Fruit fly (Drosophila melanogaster) whole organism, prepupa: ENCODE measurements around the gene Ir68a.
A peak's percentile ranks its signal among the peaks of the same experiment; 100 is the strongest.

Experiments used
- Blimp-1 ChIP-seq: fragments of 200-800 bp; sonication (Bioruptor generic); optimal IDR thresholded peaks from 3 replicates; lab custom pipeline; 2017; ENCODE audit warnings: missing biosample characterization, missing genetic modification characterization, mild to moderate bottlenecking, moderate library complexity, missing genetic modification reagents
- CG10669 ChIP-seq: fragments of 200-800 bp; sonication (Bioruptor generic); optimal IDR thresholded peaks from 3 replicates; lab custom pipeline; 2018; ENCODE audit warnings: missing biosample characterization, mild to moderate bottlenecking, missing genetic modification characterization, moderate library complexity
- CG11294 ChIP-seq: fragments of 200-800 bp; sonication (Bioruptor generic); IDR thresholded peaks from 2 replicates; pipeline ENCODE4 v1.3.6; 2022; ENCODE audit warnings: missing biosample characterization, missing genetic modification characterization
- CG11902 ChIP-seq: fragments of 200-800 bp; sonication (Bioruptor generic); optimal IDR thresholded peaks from 3 replicates; lab custom pipeline; 2016; ENCODE audit warnings: missing biosample characterization, missing genetic modification characterization
- CG16779 ChIP-seq: fragments of 200-800 bp; sonication (Bioruptor generic); optimal IDR thresholded peaks from 3 replicates; lab custom pipeline; 2017; ENCODE audit warnings: missing biosample characterization, mild to moderate bottlenecking, missing genetic modification characterization
- CG3032 ChIP-seq: fragments of 200-800 bp; optimal IDR thresholded peaks from 2 replicates; lab custom pipeline; 2019; ENCODE audit warnings: missing biosample characterization, mild to moderate bottlenecking, missing genetic modification characterization, moderate library complexity
- CG31627 ChIP-seq: fragments of 200-800 bp; sonication (Bioruptor generic); optimal IDR thresholded peaks from 3 replicates; lab custom pipeline; 2016; ENCODE audit warnings: missing biosample characterization, missing genetic modification characterization
- CG32006 ChIP-seq: fragments of 200-800 bp; sonication (Bioruptor generic); optimal IDR thresholded peaks from 3 replicates; lab custom pipeline; 2017; ENCODE audit warnings: missing biosample characterization, mild to moderate bottlenecking, missing genetic modification characterization
- CG3919 ChIP-seq: fragments of 200-800 bp; sonication (Bioruptor generic); optimal IDR thresholded peaks from 3 replicates; lab custom pipeline; 2016; ENCODE audit warnings: missing biosample characterization, missing genetic modification characterization
- CG6163 ChIP-seq: fragments of 200-800 bp; sonication (Bioruptor generic); IDR thresholded peaks from 3 replicates; pipeline ENCODE4 v1.3.6; 2022; ENCODE audit warnings: missing biosample characterization, missing genetic modification characterization
- CG6854 ChIP-seq: fragments of 200-800 bp; sonication (Bioruptor generic); optimal IDR thresholded peaks from 2 replicates; lab custom pipeline; 2017; ENCODE audit warnings: missing biosample characterization, mild to moderate bottlenecking, missing genetic modification characterization
- CG8119 ChIP-seq: fragments of 200-800 bp; sonication (Bioruptor generic); IDR thresholded peaks from 3 replicates; pipeline ENCODE4 v1.3.6; 2022; ENCODE audit warnings: missing biosample characterization, missing genetic modification characterization
- CG8319 ChIP-seq: fragments of 200-800 bp; sonication (Bioruptor generic); optimal IDR thresholded peaks from 3 replicates; lab custom pipeline; 2016; ENCODE audit warnings: missing biosample characterization, missing genetic modification characterization
- CG8632 ChIP-seq: fragments of 200-800 bp; sonication (Bioruptor generic); optimal IDR thresholded peaks from 3 replicates; lab custom pipeline; 2016; ENCODE audit warnings: missing biosample characterization, missing genetic modification characterization
- CG9139 ChIP-seq: fragments of 200-800 bp; sonication (Bioruptor generic); optimal IDR thresholded peaks from 3 replicates; lab custom pipeline; 2017; ENCODE audit warnings: missing biosample characterization, mild to moderate bottlenecking, missing genetic modification characterization
- Eip75B ChIP-seq: fragments of 200-800 bp; sonication (Bioruptor generic); optimal IDR thresholded peaks from 3 replicates; lab custom pipeline; 2016; ENCODE audit warnings: missing biosample characterization, missing genetic modification characterization
- Eip78C ChIP-seq: fragments of 200-800 bp; sonication (Bioruptor generic); peaks from one replicate; lab custom pipeline; 2016; ENCODE audit warnings: missing biosample characterization, missing genetic modification characterization
- Ets21C ChIP-seq: fragments of 200-800 bp; sonication (Bioruptor generic); optimal IDR thresholded peaks from 3 replicates; lab custom pipeline; 2016; ENCODE audit warnings: missing biosample characterization, missing genetic modification characterization
- Ets96B ChIP-seq: fragments of 200-800 bp; optimal IDR thresholded peaks from 2 replicates; lab custom pipeline; 2019; ENCODE audit warnings: missing biosample characterization, mild to moderate bottlenecking, missing genetic modification characterization, moderate library complexity
- Gug ChIP-seq: fragments of 200-800 bp; sonication (Bioruptor generic); IDR thresholded peaks from 2 replicates; pipeline ENCODE4 v1.3.6; 2022; ENCODE audit warnings: missing biosample characterization, missing genetic modification characterization
- Hr4 ChIP-seq: fragments of 200-800 bp; sonication (Bioruptor generic); optimal IDR thresholded peaks from 3 replicates; lab custom pipeline; 2016; ENCODE audit warnings: missing biosample characterization, missing genetic modification characterization
- OdsH ChIP-seq: fragments of 200-800 bp; sonication (Bioruptor generic); optimal IDR thresholded peaks from 3 replicates; lab custom pipeline; 2016; ENCODE audit warnings: missing biosample characterization, missing genetic modification characterization
- dac ChIP-seq: fragments of 200-800 bp; sonication (Bioruptor generic); optimal IDR thresholded peaks from 2 replicates; lab custom pipeline; 2017; ENCODE audit warnings: missing biosample characterization, mild to moderate bottlenecking, missing genetic modification characterization
- fd85E ChIP-seq: fragments of 200-800 bp; sonication (Bioruptor generic); optimal IDR thresholded peaks from 3 replicates; lab custom pipeline; 2016; ENCODE audit warnings: missing biosample characterization, missing genetic modification characterization
- fkh ChIP-seq: fragments of 200-800 bp; sonication (Bioruptor generic); optimal IDR thresholded peaks from 3 replicates; lab custom pipeline; 2017; ENCODE audit warnings: missing biosample characterization, mild to moderate bottlenecking, missing genetic modification characterization, moderate library complexity
- lz ChIP-seq: fragments of 200-800 bp; sonication (Bioruptor generic); optimal IDR thresholded peaks from 3 replicates; lab custom pipeline; 2016; ENCODE audit warnings: missing biosample characterization, missing genetic modification characterization
- net ChIP-seq: fragments of 200-800 bp; sonication (Bioruptor generic); optimal IDR thresholded peaks from 3 replicates; lab custom pipeline; 2016; ENCODE audit warnings: missing biosample characterization, missing genetic modification characterization
- salr ChIP-seq, 2 experiments: fragments of 200-800 bp; sonication (Bioruptor generic); optimal IDR thresholded peaks; 3 replicates each; lab custom pipeline; 2016 to 2018; ENCODE audit warnings: missing biosample characterization in 2 of 2, missing genetic modification characterization in 2 of 2, mild to moderate bottlenecking in 1 of 2
- spab ChIP-seq: fragments of 200-800 bp; sonication (Bioruptor generic); optimal IDR thresholded peaks from 2 replicates; lab custom pipeline; 2017; ENCODE audit warnings: missing biosample characterization, mild to moderate bottlenecking, missing genetic modification characterization, missing genetic modification reagents
- ss ChIP-seq, 2 experiments: fragments of 200-800 bp; sonication (Bioruptor generic); optimal IDR thresholded peaks; 2 replicates in 1 of 2; 3 replicates in 1 of 2; lab custom pipeline; 2017 to 2018; ENCODE audit warnings: mild to moderate bottlenecking in 2 of 2, missing biosample characterization in 2 of 2, missing genetic modification characterization in 2 of 2, moderate library complexity in 1 of 2
- svp ChIP-seq: fragments of 200-800 bp; sonication (Bioruptor generic); peaks from one replicate; lab custom pipeline; 2016; ENCODE audit warnings: missing biosample characterization, missing genetic modification characterization

Ir68a gene

DNA sequence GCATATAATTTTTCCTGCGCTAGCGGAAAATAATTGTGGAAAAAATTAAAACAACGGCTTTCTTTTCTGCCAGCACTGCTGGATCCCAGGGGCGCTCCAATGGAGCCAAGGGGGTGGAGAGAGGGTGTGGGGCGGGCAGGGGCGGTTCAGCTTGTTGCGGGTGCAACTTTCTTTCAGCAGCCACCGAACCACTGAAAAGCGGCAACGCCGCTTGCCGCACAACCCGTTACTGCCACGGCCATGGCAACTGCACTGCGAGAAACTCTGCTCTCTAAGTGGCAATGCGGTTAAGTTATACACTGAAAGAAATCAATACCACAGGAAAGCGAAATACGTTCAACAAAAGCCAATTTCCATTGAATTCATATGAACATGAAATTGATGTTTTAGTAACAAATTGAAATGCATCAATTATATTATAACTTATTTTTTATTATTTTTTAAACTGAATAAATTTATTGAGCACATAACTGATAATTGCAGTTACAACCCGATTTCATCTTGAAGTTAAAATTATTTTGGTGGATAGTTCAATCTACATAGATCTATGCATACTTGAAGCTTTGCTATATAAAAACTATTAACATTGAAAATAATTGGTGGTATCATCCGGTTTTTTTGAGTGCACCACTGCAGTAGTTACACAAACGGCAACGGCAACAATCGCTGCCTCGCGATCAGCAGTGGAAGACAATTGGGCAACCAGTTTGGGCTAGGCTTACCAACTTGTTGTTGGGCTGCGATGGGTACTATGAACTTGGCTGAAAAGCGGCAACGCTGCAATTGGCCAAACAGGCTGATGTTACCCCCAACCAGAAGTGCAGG, 20.3 kb upstream of the Ir68a start (continued):
- TF ChIP-seq CG3919 (GFP tag; lab: Kevin White, UChicago) (peak; percentile 89), CG8632 (GFP tag; lab: Kevin White, UChicago) (peak; percentile 81), ss (GFP tag; optimal IDR thresholded peaks at IDR 0.05; lab: Kevin White, UChicago) (peak; percentile 85), fd85E (peak; percentile 53), CG9139 (peak; percentile 63), salr (GFP tag; optimal IDR thresholded peaks at IDR 0.05; lab: Kevin White, UChicago) (peak; percentile 35 to 90), Gug (GFP tag; lab: Robert Waterston, UW) (peak; percentile 59), Eip78C (peak; percentile 94), CG6854 (GFP tag; lab: Kevin White, UChicago) (peak; percentile 57), CG10669 (GFP tag; lab: Kevin White, UChicago) (peak; percentile 87), CG32006 (GFP tag; lab: Kevin White, UChicago) (peak; percentile 94), CG8119 (GFP tag; lab: Robert Waterston, UW) (peak; percentile 77), lz (GFP tag; lab: Kevin White, UChicago) (peak; percentile 61), CG31627 (GFP tag; lab: Kevin White, UChicago) (peak; percentile 72), dac (peak; percentile 79), Eip75B (GFP tag; lab: Kevin White, UChicago) (peak; percentile 56), net (GFP tag; lab: Kevin White, UChicago) (peak; percentile 85), Blimp-1 (GFP tag; lab: Kevin White, UChicago) (peak; percentile 61), CG8319 (peak; percentile 59), CG16779 (tag; lab: Kevin White, UChicago) (peak; percentile 67), CG11902 (peak; percentile 82), Ets96B (peak; percentile 83), Ets21C (peak; percentile 41), Hr4 (peak; percentile 79), svp (peak; percentile 83), fkh (GFP tag; lab: Kevin White, UChicago) (peak; percentile 26), spab (peak; percentile 78), CG3032 (peak; percentile 88)
- TF ChIP-seq, all 60 proteins: peak for 58

DNA sequence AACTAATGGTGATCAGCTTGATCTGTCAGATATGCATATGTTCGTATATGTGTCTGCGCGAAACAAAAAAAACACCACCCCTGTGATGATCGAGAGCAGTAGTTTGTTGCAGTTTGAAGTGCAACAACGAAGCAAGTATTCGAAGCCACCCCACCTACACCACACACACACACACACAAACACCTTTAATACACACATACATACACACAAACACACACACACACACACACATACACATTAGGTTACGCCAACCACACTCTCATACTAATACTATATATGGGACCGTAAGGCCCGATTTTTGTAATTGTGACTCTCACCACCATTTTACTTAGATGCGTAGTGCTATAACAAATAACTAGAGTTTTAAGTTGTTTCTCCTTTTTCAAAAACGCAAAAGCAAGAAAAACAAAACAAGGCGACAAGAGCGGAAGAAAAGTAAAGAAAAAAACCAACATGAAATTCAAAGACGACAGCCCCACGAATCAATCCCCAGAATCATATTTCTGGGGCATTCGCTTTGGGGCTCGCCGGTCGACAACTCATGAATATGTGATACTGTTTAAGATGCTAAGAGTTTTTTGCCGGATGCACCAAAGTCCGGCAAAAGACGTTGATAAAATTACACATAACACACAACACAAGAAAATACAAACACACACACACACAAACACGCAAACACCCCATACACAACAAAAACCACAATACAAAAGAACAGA, 18.6 kb upstream of the Ir68a start:
- TF ChIP-seq Eip78C (peak; percentile 1), OdsH (GFP tag; lab: Kevin White, UChicago) (no peak)

DNA sequence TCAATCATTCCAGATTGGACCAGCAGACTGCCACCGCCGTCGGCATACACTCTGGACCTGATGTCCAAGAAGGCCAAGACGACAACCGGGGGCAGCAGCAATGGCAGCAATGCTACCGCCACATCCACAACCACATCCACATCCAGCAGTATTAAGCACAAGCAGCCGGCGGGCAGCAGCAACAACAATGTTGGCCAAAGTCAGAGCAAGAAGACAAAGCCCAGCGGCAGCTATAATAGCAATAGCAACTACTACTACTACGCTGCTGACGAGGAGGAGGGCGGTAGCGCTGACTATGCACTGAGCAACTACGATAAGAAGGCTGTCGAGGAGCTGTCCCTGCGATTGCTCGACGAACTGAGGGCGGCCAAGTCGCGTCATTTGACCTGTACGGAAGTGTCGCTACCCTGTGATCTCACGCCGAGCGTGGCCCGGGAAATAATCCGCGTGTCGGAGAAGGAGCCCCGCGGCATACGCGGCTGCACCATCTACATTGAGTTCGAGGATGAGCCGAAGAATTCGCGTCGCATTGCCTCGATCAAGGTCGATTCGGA, 17.7 kb upstream of the Ir68a start:
- TF ChIP-seq CG6163 (GFP tag; lab: Robert Waterston, UW): 0 out of 3 replicates have a peak, but pooled peaks have one; percentile 24
- TF ChIP-seq CG3032: no peak
- no peak for TF ChIP-seq Blimp-1 (GFP tag; lab: Kevin White, UChicago)
- TF ChIP-seq svp: peak; percentile 68

DNA sequence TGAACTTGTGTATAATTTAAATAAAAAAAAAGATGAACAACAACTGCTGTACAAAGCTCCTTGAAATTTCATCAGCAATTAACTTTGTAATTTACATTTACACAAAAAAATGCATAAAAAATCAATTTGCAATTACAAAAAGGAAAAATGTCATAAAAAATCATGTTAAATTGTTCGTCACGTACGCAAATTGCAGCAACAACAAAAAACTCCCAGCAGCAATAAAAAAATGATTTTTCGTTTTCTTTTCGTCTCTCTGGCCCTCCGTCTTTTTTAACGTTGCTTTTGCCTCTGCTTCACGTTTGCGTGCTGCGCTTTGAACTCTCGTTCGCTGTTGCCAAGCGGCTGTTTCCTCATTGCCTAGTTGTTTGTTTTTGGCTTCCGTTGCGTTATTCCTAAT, 17.1 kb upstream of the Ir68a start:
- peak; percentile 59 for TF ChIP-seq Eip78C
- TF ChIP-seq CG6163 (GFP tag; lab: Robert Waterston, UW): peak; percentile 26; the same call in 2 of the 3 replicates
- TF ChIP-seq CG11294: no peak
